Worm (Caenorhabditis elegans): ENCODE measurements around the gene lgc-58.

ce11 chrX:6098420-6098819 lies 23.1 kb downstream of the lgc-58 start:
- TF ChIP-seq ref-1 (GFP tag; conservative IDR thresholded peaks at IDR 0.05) (no peak), flt-1 (GFP tag; IDR thresholded peaks at IDR 0.05) (no peak), ztf-29 (GFP tag; IDR thresholded peaks at IDR 0.05) (no peak), ztf-23 (GFP tag; IDR thresholded peaks at IDR 0.05) (0 out of 2 replicates have a peak, but pooled peaks have one; percentile 17), med-1 (GFP tag; optimal IDR thresholded peaks at IDR 0.05; ENCODE audit: insufficient read depth) (no peak)
